Worm (Caenorhabditis elegans) whole organism, L2 larva: ENCODE measurements around the gene sma-10.

Source experiments
- C34F6.9 ChIP-seq: fragments of 150-350 bp; optimal IDR thresholded peaks from 2 replicates; lab custom pipeline; 2014; ENCODE audit warnings: missing biosample characterization, missing genetic modification characterization
- F13H6.1 ChIP-seq: sonication (generic microtip); optimal IDR thresholded peaks from 2 replicates; lab custom pipeline; 2016; ENCODE audit warnings: missing genetic modification characterization, missing compliant biosample characterization
- R02D3.7 ChIP-seq: fragments of 150-350 bp; optimal IDR thresholded peaks from 2 replicates; lab custom pipeline; 2014; ENCODE audit warnings: missing biosample characterization, missing genetic modification characterization
- Y55F3AM.14 ChIP-seq: fragments of 200-800 bp; sonication (Bioruptor generic); optimal IDR thresholded peaks from 2 replicates; lab custom pipeline; 2018; ENCODE audit warnings: mild to moderate bottlenecking, missing genetic modification characterization, missing compliant biosample characterization
- ZK546.5 ChIP-seq: sonication (generic microtip); optimal IDR thresholded peaks from 2 replicates; lab custom pipeline; 2017; ENCODE audit warnings: missing biosample characterization, missing genetic modification characterization
- aly-2 ChIP-seq: fragments of 150-350 bp; optimal IDR thresholded peaks from 2 replicates; lab custom pipeline; 2014; ENCODE audit warnings: missing biosample characterization, missing genetic modification characterization
- ceh-16 ChIP-seq: fragments of 150-350 bp; optimal IDR thresholded peaks from 2 replicates; lab custom pipeline; 2014; ENCODE audit warnings: missing biosample characterization, missing genetic modification characterization
- crh-2 ChIP-seq: sonication (generic microtip); optimal IDR thresholded peaks from 2 replicates; lab custom pipeline; 2017; ENCODE audit warnings: missing biosample characterization, missing genetic modification characterization
- dmd-4 ChIP-seq: sonication (generic microtip); optimal IDR thresholded peaks from 2 replicates; lab custom pipeline; 2017; ENCODE audit warnings: missing biosample characterization, missing genetic modification characterization
- elt-1 ChIP-seq: fragments of 150-350 bp; optimal IDR thresholded peaks from 2 replicates; lab custom pipeline; 2014; ENCODE audit warnings: missing biosample characterization, missing genetic modification characterization
- elt-3 ChIP-seq: sonication (generic microtip); optimal IDR thresholded peaks from 2 replicates; lab custom pipeline; 2017; ENCODE audit warnings: missing biosample characterization, missing genetic modification characterization
- fos-1 ChIP-seq: fragments of 150-350 bp; optimal IDR thresholded peaks from 2 replicates; lab custom pipeline; 2014; ENCODE audit warnings: missing biosample characterization, missing genetic modification characterization
- gmeb-1 ChIP-seq: fragments of 150-350 bp; optimal IDR thresholded peaks from 2 replicates; lab custom pipeline; 2014; ENCODE audit warnings: missing biosample characterization, missing genetic modification characterization
- lin-11 ChIP-seq: fragments of 150-350 bp; sonication (generic microtip); optimal IDR thresholded peaks from 2 replicates; lab custom pipeline; 2014; ENCODE audit warnings: missing biosample characterization, missing genetic modification characterization, inconsistent platforms, mixed read lengths
- lin-13 ChIP-seq: fragments of 150-350 bp; optimal IDR thresholded peaks from 2 replicates; lab custom pipeline; 2014; ENCODE audit warnings: missing biosample characterization, missing genetic modification reagents, missing genetic modification characterization
- lin-39 ChIP-seq: fragments of 150-350 bp; optimal IDR thresholded peaks from 2 replicates; lab custom pipeline; 2014; ENCODE audit warnings: missing biosample characterization, missing genetic modification reagents, missing genetic modification characterization
- lsy-2 ChIP-seq, 2 experiments: fragments of 150-350 bp in 1 of 2; sonication (generic microtip) in 1 of 2; optimal IDR thresholded peaks; 2 replicates each; lab custom pipeline; 2014 to 2017; ENCODE audit warnings: missing biosample characterization in 2 of 2, missing genetic modification characterization in 2 of 2
- mab-5 ChIP-seq: fragments of 150-350 bp; optimal IDR thresholded peaks from 2 replicates; lab custom pipeline; 2014; ENCODE audit warnings: missing biosample characterization, missing genetic modification characterization
- mdl-1 ChIP-seq, 2 experiments: fragments of 150-350 bp in 1 of 2; sonication (generic microtip) in 1 of 2; optimal IDR thresholded peaks; 2 replicates each; lab custom pipeline; 2017; ENCODE audit warnings: missing biosample characterization in 2 of 2, missing genetic modification characterization in 2 of 2
- nhr-10 ChIP-seq: sonication (generic microtip); optimal IDR thresholded peaks from 2 replicates; lab custom pipeline; 2017; ENCODE audit warnings: missing biosample characterization, missing genetic modification characterization
- nhr-129 ChIP-seq: fragments of 150-350 bp; optimal IDR thresholded peaks from 2 replicates; lab custom pipeline; 2014; ENCODE audit warnings: missing biosample characterization, missing genetic modification characterization
- nhr-21 ChIP-seq: fragments of 150-350 bp; optimal IDR thresholded peaks from 2 replicates; lab custom pipeline; 2014; ENCODE audit warnings: missing biosample characterization, missing genetic modification characterization
- nhr-25 ChIP-seq: fragments of 150-350 bp; sonication (generic microtip); optimal IDR thresholded peaks from 3 replicates; lab custom pipeline; 2014; ENCODE audit warnings: missing biosample characterization, missing genetic modification characterization
- nhr-6 ChIP-seq: fragments of 150-350 bp; optimal IDR thresholded peaks from 2 replicates; lab custom pipeline; 2014; ENCODE audit warnings: missing biosample characterization, missing genetic modification characterization
- peb-1 ChIP-seq: fragments of 150-350 bp; optimal IDR thresholded peaks from 2 replicates; lab custom pipeline; 2014; ENCODE audit warnings: missing biosample characterization, missing genetic modification characterization
- sem-4 ChIP-seq: fragments of 150-350 bp; optimal IDR thresholded peaks from 2 replicates; lab custom pipeline; 2014; ENCODE audit warnings: missing biosample characterization, missing genetic modification reagents, missing genetic modification characterization
- skn-1 ChIP-seq: sonication (generic microtip); optimal IDR thresholded peaks from 2 replicates; lab custom pipeline; 2017; ENCODE audit warnings: missing biosample characterization, missing genetic modification characterization
- sma-3 ChIP-seq: sonication (generic microtip); optimal IDR thresholded peaks from 2 replicates; lab custom pipeline; 2016; ENCODE audit warnings: missing genetic modification reagents, missing genetic modification characterization, missing compliant biosample characterization
- sma-9 ChIP-seq, 2 experiments: fragments of 150-350 bp in 1 of 2; sonication (generic microtip) in 1 of 2; optimal IDR thresholded peaks; 2 replicates each; lab custom pipeline; 2014 to 2016; ENCODE audit warnings: missing genetic modification characterization in 2 of 2, mild to moderate bottlenecking in 1 of 2, missing biosample characterization in 1 of 2, missing compliant biosample characterization in 1 of 2, missing genetic modification reagents in 1 of 2, moderate library complexity in 1 of 2
- snpc-4 ChIP-seq: fragments of 150-350 bp; optimal IDR thresholded peaks from 2 replicates; lab custom pipeline; 2014; ENCODE audit warnings: missing biosample characterization, missing genetic modification characterization
- unc-39 ChIP-seq: fragments of 150-350 bp; optimal IDR thresholded peaks from 2 replicates; lab custom pipeline; 2014; ENCODE audit warnings: missing biosample characterization, missing genetic modification characterization
- unc-55 ChIP-seq: fragments of 150-350 bp; sonication (generic microtip); optimal IDR thresholded peaks from 3 replicates; lab custom pipeline; 2014; ENCODE audit warnings: missing biosample characterization, missing genetic modification reagents, missing genetic modification characterization
- unc-62 ChIP-seq: fragments of 150-350 bp; optimal IDR thresholded peaks from 2 replicates; lab custom pipeline; 2014; ENCODE audit warnings: missing biosample characterization, missing genetic modification reagents, missing genetic modification characterization
- ztf-11 ChIP-seq: sonication (generic microtip); optimal IDR thresholded peaks from 2 replicates; lab custom pipeline; 2017; ENCODE audit warnings: missing biosample characterization, missing genetic modification characterization

The sma-10 gene

ce11 chrIV:314475-314874 is 40.3 kb downstream of the sma-10 start:
- no peak for TF ChIP-seq lin-39

- TF ChIP-seq mab-5 (tag; lab: Kevin White, UChicago), result no peak
- TF ChIP-seq ZK546.5 (tag; lab: Kevin White, UChicago), result no peak
- TF ChIP-seq sma-3 (GFP tag; lab: Kevin White, UChicago), result no peak
- TF ChIP-seq ztf-11, result no peak
- no peak for TF ChIP-seq aly-2 (tag; lab: Kevin White, UChicago)
- TF ChIP-seq sem-4 (tag; lab: Kevin White, UChicago), result no peak
- no peak for TF ChIP-seq F13H6.1
- TF ChIP-seq dmd-4 (tag; lab: Kevin White, UChicago), result no peak
- no peak for TF ChIP-seq lin-11 (tag; lab: Kevin White, UChicago)
- no peak for TF ChIP-seq sma-9 (GFP tag; optimal IDR thresholded peaks at IDR 0.05; lab: Kevin White, UChicago)
- no peak for TF ChIP-seq sma-9 (tag; optimal IDR thresholded peaks at IDR 0.05; lab: Kevin White, UChicago)
- no peak for TF ChIP-seq elt-3
Measured at ce11 chrIV:319654-320053, 45.4 kb downstream of the sma-10 start.

DNA sequence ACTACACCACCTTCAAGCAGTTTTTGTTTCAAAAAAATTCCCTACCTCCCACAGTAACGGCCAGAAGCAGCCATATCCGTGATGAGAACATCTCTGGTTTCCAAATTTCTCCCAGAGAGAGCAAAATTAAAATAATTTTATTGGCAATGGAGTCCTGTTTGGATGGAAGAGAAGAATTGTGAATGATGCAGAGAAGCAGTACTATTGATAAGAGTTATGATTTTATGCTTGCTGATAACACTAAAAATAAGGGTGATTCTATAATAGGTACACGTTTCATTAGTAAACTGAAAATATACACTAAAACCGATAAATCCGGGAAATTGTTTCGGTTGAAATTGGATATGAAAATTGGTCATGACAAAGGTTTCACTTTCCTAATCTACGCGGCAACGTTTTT is 46.2 kb downstream of the sma-10 start, which contains the start of gene dsc-4:
dsc-4 (minus strand) TSS at position 165 of the 400 bp plus-strand sequence.
- no peak for TF ChIP-seq mdl-1 (tag; optimal IDR thresholded peaks at IDR 0.05; lab: Kevin White, UChicago)
- TF ChIP-seq fos-1, result peak; percentile 58

DNA sequence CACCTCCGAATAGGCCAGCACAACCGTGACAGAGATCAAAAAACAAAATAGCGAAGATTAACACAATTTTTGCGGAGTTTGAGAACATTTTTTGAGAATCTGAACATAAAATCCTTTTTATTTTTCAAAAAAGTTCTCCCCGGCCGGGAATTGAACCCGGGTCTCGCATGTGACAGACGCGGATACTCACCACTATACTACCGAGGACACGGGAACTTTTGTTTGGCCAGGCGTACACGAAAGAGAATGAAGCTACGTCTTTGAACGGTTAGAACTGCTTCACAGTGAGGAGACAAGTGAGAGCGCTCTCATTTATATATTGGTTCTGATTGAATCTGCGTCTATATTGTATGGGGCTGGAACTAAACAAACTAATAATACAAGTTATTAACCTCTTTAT is 48.3 kb downstream of the sma-10 start, which contains the start of gene grl-26:
grl-26 (minus strand) TSS at position 318 of the 400 bp plus-strand sequence.
- TF ChIP-seq fos-1 (peak; percentile 45), elt-1 (tag; lab: Kevin White, UChicago) (no peak), peb-1 (tag; lab: Kevin White, UChicago) (no peak), R02D3.7 (tag; lab: Kevin White, UChicago) (no peak), Y55F3AM.14 (no peak), unc-39 (tag; lab: Kevin White, UChicago) (no peak), unc-55 (GFP tag; lab: Kevin White, UChicago) (peak; percentile 55), lin-11 (tag; lab: Kevin White, UChicago) (peak; percentile 8), nhr-21 (tag; lab: Kevin White, UChicago) (peak; percentile 19), nhr-10 (tag; lab: Kevin White, UChicago) (no peak), F13H6.1 (peak; percentile 48), mdl-1 (tag; optimal IDR thresholded peaks at IDR 0.05; lab: Kevin White, UChicago) (peak in 1 of 2 experiments; percentile 26), ztf-11 (no peak), nhr-129 (tag; lab: Kevin White, UChicago) (peak; percentile 60), sma-3 (GFP tag; lab: Kevin White, UChicago) (peak; percentile 54), sma-9 (GFP tag; optimal IDR thresholded peaks at IDR 0.05; lab: Kevin White, UChicago) (peak; percentile 45), sma-9 (tag; optimal IDR thresholded peaks at IDR 0.05; lab: Kevin White, UChicago) (no peak), ceh-16 (tag; lab: Kevin White, UChicago) (no peak), nhr-25 (tag; lab: Kevin White, UChicago) (no peak), elt-3 (no peak), lsy-2 (tag; optimal IDR thresholded peaks at IDR 0.05; lab: Kevin White, UChicago) (no peak), snpc-4 (tag; lab: Kevin White, UChicago) (no peak), unc-62 (GFP tag; lab: Kevin White, UChicago) (no peak), gmeb-1 (tag; lab: Kevin White, UChicago) (peak; percentile 29), skn-1 (tag; lab: Kevin White, UChicago) (no peak), lin-13 (GFP tag; lab: Kevin White, UChicago) (peak; percentile 42), lin-39 (no peak), mab-5 (tag; lab: Kevin White, UChicago) (no peak), crh-2 (tag; lab: Kevin White, UChicago) (peak; percentile 36), C34F6.9 (tag; lab: Kevin White, UChicago) (peak; percentile 33)

DNA sequence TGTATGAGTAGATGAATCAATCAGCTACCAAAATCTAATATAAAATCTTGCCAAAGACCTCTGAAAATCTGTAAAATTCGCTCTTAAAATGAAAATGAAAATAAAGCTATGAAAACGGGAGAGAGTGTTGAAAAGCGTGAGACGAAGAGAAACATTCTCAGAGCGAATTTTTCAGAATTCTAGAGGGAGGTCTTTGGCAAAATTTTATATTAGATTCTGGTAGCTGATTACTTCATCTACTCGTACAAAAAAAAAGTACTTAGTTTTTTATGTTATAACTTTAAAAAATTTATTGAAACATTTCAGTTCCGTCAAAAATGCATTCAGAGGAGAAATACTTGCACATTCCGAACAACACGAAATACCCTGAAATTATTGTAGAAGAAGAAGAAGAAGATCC is 50.5 kb downstream of the sma-10 start, which contains the start of gene drl-1:
drl-1 (plus strand) TSS at position 301 of the 400 bp plus-strand sequence.
- TF ChIP-seq nhr-6 (tag; lab: Kevin White, UChicago) (no peak), sma-3 (GFP tag; lab: Kevin White, UChicago) (no peak), unc-62 (GFP tag; lab: Kevin White, UChicago) (no peak), fos-1 (no peak), nhr-129 (tag; lab: Kevin White, UChicago) (no peak), Y55F3AM.14 (no peak), dmd-4 (tag; lab: Kevin White, UChicago) (no peak)
